Worm (Caenorhabditis elegans): ENCODE data around the gene wht-1.

The wht-1 gene

ce11 chrIII:6123647-6124046 is 36.1 kb upstream of the wht-1 start (continued):
- TF ChIP-seq ces-1 (GFP tag; optimal IDR thresholded peaks at IDR 0.05) (no peak), tra-1 (GFP tag; IDR thresholded peaks at IDR 0.05) (0 out of 2 replicates have a peak, but pooled peaks have one; percentile 3), sdz-12 (GFP tag; optimal IDR thresholded peaks at IDR 0.05) (no peak), vab-7 (GFP tag; IDR thresholded peaks at IDR 0.05) (no peak), lin-38 (GFP tag; IDR thresholded peaks at IDR 0.05) (peak; percentile 45), ctbp-1 (GFP tag; IDR thresholded peaks at IDR 0.05) (no peak; the same call in 1 of the 2 replicates), spr-3 (GFP tag; optimal IDR thresholded peaks at IDR 0.05) (no peak), dmd-9 (GFP tag; IDR thresholded peaks at IDR 0.05) (no peak), set-16 (GFP tag; IDR thresholded peaks at IDR 0.05) (no peak), rbr-2 (tag; optimal IDR thresholded peaks at IDR 0.05) (peak; percentile 15), lin-39 (tag; optimal IDR thresholded peaks at IDR 0.05) (no peak), daf-12 (tag; optimal IDR thresholded peaks at IDR 0.05) (no peak), jun-1 (tag; optimal IDR thresholded peaks at IDR 0.05) (no peak), ceh-32 (tag; optimal IDR thresholded peaks at IDR 0.05; ENCODE audit: poor library complexity) (no peak), egl-27 (tag; optimal IDR thresholded peaks at IDR 0.05) (no peak), dpl-1 (GFP tag; optimal IDR thresholded peaks at IDR 0.05) (no peak), zip-11 (GFP tag; IDR thresholded peaks at IDR 0.05) (no peak), ceh-20 (GFP tag; IDR thresholded peaks at IDR 0.05) (no peak), lir-3 (tag; optimal IDR thresholded peaks at IDR 0.05) (no peak), T26A8.4 (GFP tag; IDR thresholded peaks at IDR 0.05) (0 out of 2 replicates have a peak, but pooled peaks have one; percentile 52), F49E8.2 (tag; optimal IDR thresholded peaks at IDR 0.05; ENCODE audit: borderline replicate concordance) (no peak), daf-8 (GFP tag; IDR thresholded peaks at IDR 0.05) (no peak), hmg-1.1 (GFP tag; IDR thresholded peaks at IDR 0.05) (no peak), lin-15B (tag; optimal IDR thresholded peaks at IDR 0.05) (no peak), fos-1 (tag; optimal IDR thresholded peaks at IDR 0.05) (no peak), ZK546.5 (tag; optimal IDR thresholded peaks at IDR 0.05) (no peak), dmd-6 (GFP tag; IDR thresholded peaks at IDR 0.05) (no peak), nhr-28 (tag; optimal IDR thresholded peaks at IDR 0.05) (no peak), tag-97 (GFP tag; IDR thresholded peaks at IDR 0.05) (no peak), attf-4 (tag; optimal IDR thresholded peaks at IDR 0.05) (no peak), duxl-1 (tag; optimal IDR thresholded peaks at IDR 0.05; ENCODE audit: poor library complexity) (no peak), nhr-10 (tag; optimal IDR thresholded peaks at IDR 0.05) (no peak), unc-62 (GFP tag; optimal IDR thresholded peaks at IDR 0.05 in 1 of 2) (no peak), unc-62 (tag; optimal IDR thresholded peaks at IDR 0.05) (no peak), ama-1 (optimal IDR thresholded peaks at IDR 0.05) (peak; percentile 41), nhr-76 (tag; optimal IDR thresholded peaks at IDR 0.05) (no peak), nhr-41 (GFP tag; IDR thresholded peaks at IDR 0.05) (no peak), pha-4 (GFP tag; IDR thresholded peaks at IDR 0.05) (no peak), pha-4 (tag; optimal IDR thresholded peaks at IDR 0.05) (no peak), zfp-3 (GFP tag; conservative IDR thresholded peaks at IDR 0.05) (no peak; the same call in 1 of the 2 replicates), madf-5 (GFP tag; IDR thresholded peaks at IDR 0.05) (peak; percentile 35 to 52; a peak in 1 of 4 replicates), madf-9 (GFP tag; conservative IDR thresholded peaks at IDR 0.05) (no peak), hlh-11 (tag; optimal IDR thresholded peaks at IDR 0.05) (no peak), ceh-62 (tag; optimal IDR thresholded peaks at IDR 0.05) (no peak), nhr-42 (GFP tag; IDR thresholded peaks at IDR 0.05) (0 out of 2 replicates have a peak, but pooled peaks have one; percentile 55), mdt-29 (GFP tag; IDR thresholded peaks at IDR 0.05) (0 out of 2 replicates have a peak, but pooled peaks have one; percentile 22), unc-39 (tag; optimal IDR thresholded peaks at IDR 0.05) (no peak), nhr-111 (GFP tag; optimal IDR thresholded peaks at IDR 0.05) (peak; percentile 33), mxl-3 (GFP tag; optimal IDR thresholded peaks at IDR 0.05) (no peak), lin-29 (GFP tag; IDR thresholded peaks at IDR 0.05) (no peak), ceh-82 (tag; optimal IDR thresholded peaks at IDR 0.05) (no peak), F26F4.8 (GFP tag; conservative IDR thresholded peaks at IDR 0.05) (no peak), zip-2 (tag; optimal IDR thresholded peaks at IDR 0.05) (no peak)
